Worm (Caenorhabditis elegans): Measurements from ENCODE around the gene T22B2.3.
A peak's percentile ranks its signal among the peaks of the same experiment; 100 is the strongest.

The T22B2.3 gene

DNA sequence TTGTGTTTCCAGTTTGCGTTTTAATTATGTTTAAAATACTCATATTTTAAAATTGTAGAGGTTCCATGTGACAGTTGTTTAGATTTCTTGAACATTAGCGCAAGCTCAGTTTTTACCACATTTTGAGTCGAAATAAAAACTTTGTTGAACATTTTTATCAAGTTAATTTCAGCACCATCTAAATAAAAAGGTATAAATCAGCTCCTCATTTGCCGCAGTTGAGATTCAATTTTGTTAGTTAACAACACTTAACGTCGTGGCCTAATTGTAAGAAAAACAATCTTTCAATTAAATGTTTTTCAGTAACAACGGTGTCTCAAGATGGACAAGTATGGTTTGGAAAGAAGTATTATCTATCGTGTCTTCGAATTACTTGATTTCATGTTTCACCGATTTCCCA is 3.6 kb downstream of the T22B2.3 start:
- TF ChIP-seq daf-16 (GFP tag; optimal IDR thresholded peaks at IDR 0.05): no peak
- no peak for TF ChIP-seq daf-16 (tag; optimal IDR thresholded peaks at IDR 0.05)
- TF ChIP-seq nhr-25 (tag; optimal IDR thresholded peaks at IDR 0.05; ENCODE audit: borderline replicate concordance, insufficient read depth): no peak
- no peak for TF ChIP-seq dve-1 (tag; optimal IDR thresholded peaks at IDR 0.05; ENCODE audit: insufficient read depth)
- peak in 1 of 2 experiments; percentile 90 for TF ChIP-seq unc-62 (GFP tag; optimal IDR thresholded peaks at IDR 0.05 in 1 of 2)
- TF ChIP-seq unc-62 (tag; optimal IDR thresholded peaks at IDR 0.05): no peak
- no peak for TF ChIP-seq F10B5.3 (tag; optimal IDR thresholded peaks at IDR 0.05)
- TF ChIP-seq F37D6.2 (tag; optimal IDR thresholded peaks at IDR 0.05): no peak
- no peak for TF ChIP-seq dmd-6 (GFP tag; IDR thresholded peaks at IDR 0.05)
- no peak for TF ChIP-seq attf-4 (tag; optimal IDR thresholded peaks at IDR 0.05)
- TF ChIP-seq ztf-7 (tag; optimal IDR thresholded peaks at IDR 0.05): no peak
- no peak for TF ChIP-seq tra-1 (GFP tag; IDR thresholded peaks at IDR 0.05)
- TF ChIP-seq ZK546.5 (tag; optimal IDR thresholded peaks at IDR 0.05): no peak
- TF ChIP-seq F49E8.2 (tag; optimal IDR thresholded peaks at IDR 0.05; ENCODE audit: borderline replicate concordance): no peak
- TF ChIP-seq ama-1 (optimal IDR thresholded peaks at IDR 0.05): no peak
- no peak for TF ChIP-seq nhr-6 (tag; optimal IDR thresholded peaks at IDR 0.05)
- no peak for TF ChIP-seq jun-1 (tag; optimal IDR thresholded peaks at IDR 0.05)
- TF ChIP-seq daf-12 (tag; optimal IDR thresholded peaks at IDR 0.05): no peak
- TF ChIP-seq aha-1 (tag): peak; percentile 88

ce11 chrX:3925776-3926175 is 8.7 kb downstream of the T22B2.3 start, which contains the start of gene T22B2.1:
T22B2.1 (plus strand) TSS chrX:3926076.
- TF ChIP-seq nhr-76 (tag; optimal IDR thresholded peaks at IDR 0.05): no peak
- no peak for TF ChIP-seq lir-3 (tag; optimal IDR thresholded peaks at IDR 0.05)
- peak; percentile 74 for TF ChIP-seq aha-1 (tag)
- TF ChIP-seq hlh-11 (tag; optimal IDR thresholded peaks at IDR 0.05): no peak

DNA sequence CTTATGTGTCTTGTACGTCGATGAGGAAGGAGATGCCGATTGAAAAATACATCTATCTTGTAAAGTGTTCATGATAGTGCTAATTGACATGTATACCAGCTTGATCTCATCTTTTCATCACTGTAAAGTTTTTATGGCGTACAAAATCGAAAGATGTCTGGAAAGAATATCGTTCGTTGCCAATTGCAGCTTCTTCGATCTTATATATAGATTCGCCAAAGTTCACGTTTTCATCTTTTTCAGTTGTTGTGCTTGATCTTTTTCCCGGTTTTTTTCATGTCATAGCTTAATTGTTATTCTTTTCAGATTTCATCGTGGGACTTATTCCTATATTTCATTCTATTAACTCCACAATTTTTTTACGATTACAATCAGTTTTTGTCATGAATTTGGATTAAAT is 14.2 kb downstream of the T22B2.3 start, which contains the start of gene adt-3:
adt-3 (plus strand) TSS at position 301 of the 400 bp plus-strand sequence.
- TF ChIP-seq nhr-28 (tag; optimal IDR thresholded peaks at IDR 0.05) (no peak), dmd-9 (GFP tag; IDR thresholded peaks at IDR 0.05) (no peak), nhr-48 (tag; optimal IDR thresholded peaks at IDR 0.05) (no peak)

DNA sequence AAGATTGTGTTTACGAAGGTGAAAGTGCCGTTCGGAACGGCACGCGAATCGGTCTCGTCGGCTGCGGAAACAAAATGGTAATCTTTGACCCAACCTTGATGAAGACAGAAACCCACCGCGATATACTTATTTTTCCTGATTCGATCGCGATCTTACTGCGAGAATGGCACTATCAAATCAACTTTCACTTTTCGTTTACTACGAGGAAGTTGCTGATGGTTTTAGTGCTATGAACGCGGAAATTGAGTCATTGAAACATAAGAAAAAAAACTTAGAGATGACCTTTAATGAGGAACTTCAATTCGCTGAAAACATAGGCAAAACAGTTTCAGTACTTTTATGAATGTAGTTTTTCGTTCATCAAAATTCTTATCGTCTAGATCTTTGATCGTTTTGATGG is 15.6 kb downstream of the T22B2.3 start:
- TF ChIP-seq hlh-11 (tag; optimal IDR thresholded peaks at IDR 0.05) (no peak), ztf-11 (tag; optimal IDR thresholded peaks at IDR 0.05) (no peak), unc-62 (GFP tag; optimal IDR thresholded peaks at IDR 0.05 in 1 of 2) (peak in 1 of 2 experiments; percentile 23), unc-62 (tag; optimal IDR thresholded peaks at IDR 0.05) (no peak)

- TF ChIP-seq fos-1 (tag; optimal IDR thresholded peaks at IDR 0.05) (no peak), unc-62 (GFP tag; optimal IDR thresholded peaks at IDR 0.05 in 1 of 2) (no peak), unc-62 (tag; optimal IDR thresholded peaks at IDR 0.05) (no peak), aly-2 (tag; optimal IDR thresholded peaks at IDR 0.05) (no peak), ceh-44 (GFP tag; IDR thresholded peaks at IDR 0.05) (no peak), lin-39 (tag; optimal IDR thresholded peaks at IDR 0.05) (no peak), Y105C5A.15 (GFP tag; IDR thresholded peaks at IDR 0.05) (no peak), rbr-2 (tag; optimal IDR thresholded peaks at IDR 0.05) (no peak), pqm-1 (tag; optimal IDR thresholded peaks at IDR 0.05) (no peak), tra-1 (GFP tag; IDR thresholded peaks at IDR 0.05) (no peak), zfp-3 (GFP tag; conservative IDR thresholded peaks at IDR 0.05) (no peak), ctbp-1 (GFP tag; IDR thresholded peaks at IDR 0.05) (no peak)
Measured at ce11 chrX:3937483-3937882, 20.4 kb downstream of the T22B2.3 start.
